Worm (Caenorhabditis elegans) whole organism, L1 larva: ENCODE measurements around the gene T13G4.4.

Experiments
- ama-1 ChIP-seq: fragments of 150-350 bp; optimal IDR thresholded peaks from 2 replicates; lab custom pipeline; 2014
- blmp-1 ChIP-seq: fragments of 150-350 bp; optimal IDR thresholded peaks from 2 replicates; lab custom pipeline; 2014; ENCODE audit warnings: missing biosample characterization, missing genetic modification characterization
- ceh-90 ChIP-seq: sonication (generic microtip); optimal IDR thresholded peaks from 2 replicates; lab custom pipeline; 2016; ENCODE audit warnings: missing genetic modification characterization, missing compliant biosample characterization
- elt-3 ChIP-seq, 6 experiments: fragments of 150-350 bp in 1 of 6; sonication (generic microtip); optimal IDR thresholded peaks; 2 replicates each; lab custom pipeline; 2017 to 2018; ENCODE audit warnings: missing biosample characterization in 6 of 6, missing genetic modification characterization in 6 of 6, inconsistent platforms in 1 of 6
- jun-1 ChIP-seq: fragments of 150-350 bp; optimal IDR thresholded peaks from 2 replicates; lab custom pipeline; 2014; ENCODE audit warnings: missing biosample characterization, missing genetic modification reagents, missing genetic modification characterization
- mep-1 ChIP-seq: fragments of 150-350 bp; optimal IDR thresholded peaks from 2 replicates; lab custom pipeline; 2014; ENCODE audit warnings: missing biosample characterization, missing genetic modification characterization
- pax-3 ChIP-seq: fragments of 200-800 bp; sonication (Bioruptor generic); optimal IDR thresholded peaks from 2 replicates; lab custom pipeline; 2018; ENCODE audit warnings: mild to moderate bottlenecking, missing genetic modification characterization, moderate library complexity, missing compliant biosample characterization
- unc-86 ChIP-seq: sonication (generic microtip); optimal IDR thresholded peaks from 2 replicates; lab custom pipeline; 2016; ENCODE audit warnings: missing genetic modification characterization, missing compliant biosample characterization

DNA sequence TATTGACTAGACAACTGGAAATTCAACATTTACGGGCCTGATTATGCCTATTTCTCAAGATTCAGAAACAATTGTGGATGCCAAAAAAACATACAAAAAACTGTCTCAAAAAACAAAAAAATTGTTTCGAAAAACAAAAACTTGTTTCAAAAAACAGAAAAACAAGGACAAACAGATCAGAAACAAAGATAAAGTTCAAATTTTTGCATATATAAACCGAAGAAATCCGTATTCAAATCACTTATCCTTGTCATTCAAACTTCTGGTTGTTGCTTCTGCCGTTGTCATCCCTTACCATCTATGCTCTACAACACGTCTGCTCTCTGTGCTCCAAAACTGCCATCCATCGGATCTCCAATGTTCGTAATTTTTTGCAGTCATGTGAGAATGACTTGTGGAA is 36.8 kb downstream of the T13G4.4 start, which contains the start of gene R193.1:
- TF ChIP-seq ama-1 (lab: Kevin White, UChicago), result no peak
- no peak for TF ChIP-seq unc-86 (tag; lab: Kevin White, UChicago)
- TF ChIP-seq ceh-90, result no peak
- TF ChIP-seq mep-1, result no peak
- TF ChIP-seq pax-3, result no peak
- no peak for TF ChIP-seq blmp-1
- no peak for TF ChIP-seq jun-1 (tag; lab: Kevin White, UChicago)
- TF ChIP-seq elt-3 (tag; optimal IDR thresholded peaks at IDR 0.05; lab: Kevin White, UChicago), result no peak
